Worm (Caenorhabditis elegans) whole organism, L4/young adult: ENCODE data around the gene H12D21.5.

ENCODE experiments used
- W03F9.2 ChIP-seq: fragments of 150-350 bp; optimal IDR thresholded peaks from 2 replicates; lab custom pipeline; 2014; ENCODE audit warnings: missing biosample characterization, missing genetic modification characterization
- him-1 ChIP-seq: sonication (generic microtip); optimal IDR thresholded peaks from 2 replicates; lab custom pipeline; 2016; ENCODE audit warnings: missing genotype, missing genetic modification reagents, missing genetic modification characterization, missing compliant biosample characterization

DNA sequence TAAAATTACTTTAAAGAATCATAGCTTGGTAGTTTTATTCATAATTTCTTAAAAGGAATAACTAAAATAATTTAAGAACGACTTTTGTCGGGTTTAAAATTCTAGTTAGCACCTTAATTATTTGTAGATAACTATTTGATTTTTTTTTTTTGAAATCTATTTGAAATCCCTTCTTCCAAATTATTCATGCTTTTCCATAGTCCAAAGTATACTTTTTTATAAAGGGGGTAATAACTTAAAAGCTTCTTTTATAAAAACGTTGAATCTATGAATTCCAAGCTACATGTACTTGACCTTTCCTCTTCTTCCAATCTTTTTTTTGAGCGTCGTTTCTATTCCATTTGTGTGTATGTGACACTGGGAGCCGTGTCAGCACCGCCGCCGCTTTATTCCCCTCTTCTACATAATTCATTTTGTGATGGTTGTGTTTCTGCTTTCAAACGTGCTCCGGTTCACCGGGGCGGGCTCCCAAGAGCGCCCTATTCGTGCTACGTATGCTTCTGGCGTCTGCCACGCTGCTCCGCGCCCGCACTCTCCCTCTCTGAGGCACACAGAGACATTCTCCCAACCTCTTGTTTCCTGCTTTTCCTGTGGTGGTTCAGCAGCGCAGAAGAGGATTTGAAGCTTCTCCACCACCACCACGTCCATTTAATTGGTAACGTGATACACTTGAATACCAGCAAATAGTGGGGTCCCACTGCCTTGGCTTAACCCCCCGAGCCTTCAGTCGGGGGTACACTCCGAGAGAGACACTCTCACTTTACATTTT, 39.8 kb downstream of the H12D21.5 start:
- no peak for TF ChIP-seq W03F9.2 (tag; lab: Kevin White, UChicago)
- TF ChIP-seq him-1 (tag; lab: Kevin White, UChicago) = no peak
